Worm (Caenorhabditis elegans): ENCODE results near the gene nop-1.

Gene nop-1

ce11 chrIII:5945865-5946264, 12.7 kb upstream of the nop-1 start, which contains the start of gene F25B5.5:
F25B5.5 (minus strand) TSS chrIII:5946124.
- TF ChIP-seq sma-3 (GFP tag; optimal IDR thresholded peaks at IDR 0.05) (peak; percentile 12), lsy-2 (tag; optimal IDR thresholded peaks at IDR 0.05) (no peak), sem-4 (tag; optimal IDR thresholded peaks at IDR 0.05) (no peak)

- TF ChIP-seq mdl-1 (tag; optimal IDR thresholded peaks at IDR 0.05) (no peak), fos-1 (tag; optimal IDR thresholded peaks at IDR 0.05) (peak; percentile 27), nhr-129 (tag; optimal IDR thresholded peaks at IDR 0.05) (peak; percentile 28), ama-1 (optimal IDR thresholded peaks at IDR 0.05) (peak; percentile 33), lsy-2 (tag; optimal IDR thresholded peaks at IDR 0.05) (peak in 1 of 2 experiments; percentile 16), nhr-21 (tag; optimal IDR thresholded peaks at IDR 0.05) (peak; percentile 56), gmeb-1 (tag; optimal IDR thresholded peaks at IDR 0.05) (peak; percentile 34), sma-9 (GFP tag; optimal IDR thresholded peaks at IDR 0.05) (peak; percentile 8), sma-9 (tag; optimal IDR thresholded peaks at IDR 0.05) (no peak), C34F6.9 (tag; optimal IDR thresholded peaks at IDR 0.05) (peak; percentile 20), unc-62 (GFP tag; optimal IDR thresholded peaks at IDR 0.05) (no peak), lin-13 (GFP tag; optimal IDR thresholded peaks at IDR 0.05) (peak; percentile 20), elt-1 (tag; optimal IDR thresholded peaks at IDR 0.05) (no peak), mab-5 (tag; optimal IDR thresholded peaks at IDR 0.05) (no peak), alr-1 (tag; optimal IDR thresholded peaks at IDR 0.05) (no peak), nhr-77 (tag; optimal IDR thresholded peaks at IDR 0.05) (no peak), ceh-82 (tag; optimal IDR thresholded peaks at IDR 0.05) (no peak), nhr-11 (tag; optimal IDR thresholded peaks at IDR 0.05) (no peak), skn-1 (tag; optimal IDR thresholded peaks at IDR 0.05) (no peak), unc-55 (GFP tag; optimal IDR thresholded peaks at IDR 0.05) (peak; percentile 63), crh-2 (tag; optimal IDR thresholded peaks at IDR 0.05) (peak; percentile 37), aly-2 (tag; optimal IDR thresholded peaks at IDR 0.05) (no peak), Y55F3AM.14 (GFP tag; optimal IDR thresholded peaks at IDR 0.05) (no peak), nhr-237 (tag; optimal IDR thresholded peaks at IDR 0.05) (no peak), sma-3 (GFP tag; optimal IDR thresholded peaks at IDR 0.05) (no peak), mbf-1 (tag; optimal IDR thresholded peaks at IDR 0.05) (no peak)
Observed at ce11 chrIII:5948162-5948933, 10.2 kb upstream of the nop-1 start, which contains the start of the genes F25B5.6 and F25B5.3. F25B5.6 (minus strand) TSS chrIII:5948733. F25B5.3 (plus strand) TSS chrIII:5948883.

ce11 chrIII:5948986-5949385, 9.5 kb upstream of the nop-1 start:
- TF ChIP-seq unc-55 (GFP tag; optimal IDR thresholded peaks at IDR 0.05): no peak
- TF ChIP-seq snpc-4 (tag; optimal IDR thresholded peaks at IDR 0.05): no peak
- TF ChIP-seq lin-11 (tag; optimal IDR thresholded peaks at IDR 0.05): no peak
- TF ChIP-seq egl-27 (tag; optimal IDR thresholded peaks at IDR 0.05): no peak
- no peak for TF ChIP-seq crh-2 (tag; optimal IDR thresholded peaks at IDR 0.05)
- TF ChIP-seq nhr-77 (tag; optimal IDR thresholded peaks at IDR 0.05): no peak
- no peak for TF ChIP-seq blmp-1 (tag; optimal IDR thresholded peaks at IDR 0.05; ENCODE audit: insufficient read depth)
- TF ChIP-seq aly-2 (tag; optimal IDR thresholded peaks at IDR 0.05): no peak
- TF ChIP-seq C34F6.9 (tag; optimal IDR thresholded peaks at IDR 0.05): no peak
- TF ChIP-seq alr-1 (tag; optimal IDR thresholded peaks at IDR 0.05): no peak
- TF ChIP-seq mab-5 (tag; optimal IDR thresholded peaks at IDR 0.05): no peak
- TF ChIP-seq ztf-1 (GFP tag; conservative IDR thresholded peaks at IDR 0.05): no peak
- TF ChIP-seq peb-1 (tag; optimal IDR thresholded peaks at IDR 0.05): no peak
- TF ChIP-seq nhr-11 (tag; optimal IDR thresholded peaks at IDR 0.05): no peak
- no peak for TF ChIP-seq F13H6.1 (tag; optimal IDR thresholded peaks at IDR 0.05)
- no peak for TF ChIP-seq ceh-82 (tag; optimal IDR thresholded peaks at IDR 0.05)
- no peak for TF ChIP-seq ama-1 (optimal IDR thresholded peaks at IDR 0.05)
- no peak for TF ChIP-seq nhr-129 (tag; optimal IDR thresholded peaks at IDR 0.05)

ce11 chrIII:5949817-5950216, 8.7 kb upstream of the nop-1 start:
- TF ChIP-seq lin-13 (GFP tag; optimal IDR thresholded peaks at IDR 0.05): no peak
- peak; percentile 61 for TF ChIP-seq C34F6.9 (tag; optimal IDR thresholded peaks at IDR 0.05)
- TF ChIP-seq ama-1 (optimal IDR thresholded peaks at IDR 0.05): peak; percentile 33
- TF ChIP-seq zag-1 (tag; optimal IDR thresholded peaks at IDR 0.05): peak; percentile 19
- peak; percentile 55 for TF ChIP-seq F13H6.1 (tag; optimal IDR thresholded peaks at IDR 0.05)
- TF ChIP-seq nhr-237 (tag; optimal IDR thresholded peaks at IDR 0.05): no peak
- peak; percentile 55 for TF ChIP-seq sma-9 (GFP tag; optimal IDR thresholded peaks at IDR 0.05)
- TF ChIP-seq sma-9 (tag; optimal IDR thresholded peaks at IDR 0.05): no peak
- TF ChIP-seq nhr-129 (tag; optimal IDR thresholded peaks at IDR 0.05): peak; percentile 57
- TF ChIP-seq lin-39 (tag; optimal IDR thresholded peaks at IDR 0.05): no peak
- no peak for TF ChIP-seq nhr-11 (tag; optimal IDR thresholded peaks at IDR 0.05)
- no peak for TF ChIP-seq mab-5 (tag; optimal IDR thresholded peaks at IDR 0.05)
- TF ChIP-seq lsy-2 (tag; optimal IDR thresholded peaks at IDR 0.05): peak in 1 of 2 experiments; percentile 35
- peak; percentile 71 for TF ChIP-seq unc-55 (GFP tag; optimal IDR thresholded peaks at IDR 0.05)

All from whole organism, L2 larva.